Fruit fly (Drosophila melanogaster): Measurements from ENCODE around the gene CG12111.

The CG12111 gene

dm6 chrX:8558762-8559172 lies 12.0 kb downstream of the CG12111 start, which contains the start of gene IntS4 (continued):
- no peak for TF ChIP-seq pfk (GFP tag; optimal IDR thresholded peaks at IDR 0.05)
- TF ChIP-seq HHEX (GFP tag; optimal IDR thresholded peaks at IDR 0.05): peak; percentile 54
- TF ChIP-seq CG8089 (GFP tag; optimal IDR thresholded peaks at IDR 0.05): no peak
- no peak for TF ChIP-seq MTF-1 (GFP tag; optimal IDR thresholded peaks at IDR 0.05; ENCODE audit: borderline replicate concordance)
- peak; percentile 96 for TF ChIP-seq hbn (GFP tag; IDR thresholded peaks at IDR 0.05; ENCODE audit: partially characterized antibody)
- TF ChIP-seq Taf1 (GFP tag; IDR thresholded peaks at IDR 0.05): no peak
- TF ChIP-seq Fer2 (tag; optimal IDR thresholded peaks at IDR 0.05): peak; percentile 58
- TF ChIP-seq CG16779 (GFP tag; IDR thresholded peaks at IDR 0.05): no peak
- no peak for TF ChIP-seq wek (GFP tag; optimal IDR thresholded peaks at IDR 0.05)
- TF ChIP-seq CG9817 (tag; optimal IDR thresholded peaks at IDR 0.05): no peak
- TF ChIP-seq Sry-β (GFP tag; optimal IDR thresholded peaks at IDR 0.05): peak; percentile 69
- no peak for TF ChIP-seq CG10321 (GFP tag; IDR thresholded peaks at IDR 0.05)
- TF ChIP-seq CG9932 (GFP tag; IDR thresholded peaks at IDR 0.05): peak; percentile 91
- peak; percentile 96 for TF ChIP-seq Doc3 (GFP tag; IDR thresholded peaks at IDR 0.05; ENCODE audit: partially characterized antibody)
- TF ChIP-seq Neu2 (GFP tag; optimal IDR thresholded peaks at IDR 0.05; ENCODE audit: borderline replicate concordance): no peak
- peak; percentile 2 for TF ChIP-seq CG9609 (GFP tag; optimal IDR thresholded peaks at IDR 0.05)
- TF ChIP-seq fd64A (GFP tag; optimal IDR thresholded peaks at IDR 0.05): no peak
- no peak for TF ChIP-seq CG18599 (GFP tag; optimal IDR thresholded peaks at IDR 0.05)
- TF ChIP-seq CG10565 (GFP tag; optimal IDR thresholded peaks at IDR 0.05): no peak
- TF ChIP-seq CG7987 (GFP tag; optimal IDR thresholded peaks at IDR 0.05): no peak
- peak; percentile 90 for TF ChIP-seq Bgb (GFP tag; IDR thresholded peaks at IDR 0.05; ENCODE audit: partially characterized antibody)
- TF ChIP-seq CG8290 (GFP tag; optimal IDR thresholded peaks at IDR 0.05): peak; percentile 62
- peak; percentile 11 to 57 for TF ChIP-seq CG8290 (tag; optimal IDR thresholded peaks at IDR 0.05)
- peak; percentile 87 for TF ChIP-seq Med (GFP tag)
- TF ChIP-seq luna (GFP tag; optimal IDR thresholded peaks at IDR 0.05): peak; percentile 15
- no peak for TF ChIP-seq z (GFP tag; IDR thresholded peaks at IDR 0.05)
- TF ChIP-seq pros (GFP tag; optimal IDR thresholded peaks at IDR 0.05): no peak
- TF ChIP-seq CG6654 (GFP tag; optimal IDR thresholded peaks at IDR 0.05): no peak
- TF ChIP-seq HLHmδ (GFP tag; optimal IDR thresholded peaks at IDR 0.05): no peak
- peak; percentile 57 for TF ChIP-seq nerfin-1 (tag; optimal IDR thresholded peaks at IDR 0.05)
- no peak for TF ChIP-seq CG17612 (GFP tag; IDR thresholded peaks at IDR 0.05)
- TF ChIP-seq CG1529 (GFP tag; optimal IDR thresholded peaks at IDR 0.05): no peak
- peak; percentile 54 for TF ChIP-seq CG33557 (GFP tag; optimal IDR thresholded peaks at IDR 0.05)
- TF ChIP-seq Mes4 (GFP tag; optimal IDR thresholded peaks at IDR 0.05): no peak
- TF ChIP-seq CG6791 (GFP tag; IDR thresholded peaks at IDR 0.05; ENCODE audit: partially characterized antibody): peak; percentile 88
- peak; percentile 66 for TF ChIP-seq CG3995 (GFP tag; optimal IDR thresholded peaks at IDR 0.05)
- TF ChIP-seq CG1832 (GFP tag; optimal IDR thresholded peaks at IDR 0.05): no peak
- peak; percentile 41 for TF ChIP-seq CG17568 (GFP tag; optimal IDR thresholded peaks at IDR 0.05)
- peak; percentile 44 for TF ChIP-seq CG18476 (GFP tag; optimal IDR thresholded peaks at IDR 0.05)
- TF ChIP-seq Myb (GFP tag; optimal IDR thresholded peaks at IDR 0.05): peak; percentile 0
- TF ChIP-seq unc-4 (GFP tag; IDR thresholded peaks at IDR 0.05; ENCODE audit: partially characterized antibody): peak; percentile 96
- peak; percentile 68 for TF ChIP-seq CG9727 (GFP tag; optimal IDR thresholded peaks at IDR 0.05)
- no peak for TF ChIP-seq tap (tag; optimal IDR thresholded peaks at IDR 0.05)
- peak; percentile 4 for TF ChIP-seq gfzf (GFP tag; optimal IDR thresholded peaks at IDR 0.05)
- peak; percentile 72; the same call in 1 of the 2 replicates for TF ChIP-seq CG42726 (GFP tag; IDR thresholded peaks at IDR 0.05; ENCODE audit: partially characterized antibody)
- peak; percentile 72 for TF ChIP-seq Nf-YC (tag; optimal IDR thresholded peaks at IDR 0.05)
- TF ChIP-seq TFAM (GFP tag; optimal IDR thresholded peaks at IDR 0.05): no peak
- peak; percentile 49 for TF ChIP-seq chn (GFP tag; optimal IDR thresholded peaks at IDR 0.05)
- TF ChIP-seq row (GFP tag; IDR thresholded peaks at IDR 0.05): peak; percentile 96

All from whole organism, embryonic.